Worm (Caenorhabditis elegans): ENCODE measurements around the gene pdtf-1.

DNA sequence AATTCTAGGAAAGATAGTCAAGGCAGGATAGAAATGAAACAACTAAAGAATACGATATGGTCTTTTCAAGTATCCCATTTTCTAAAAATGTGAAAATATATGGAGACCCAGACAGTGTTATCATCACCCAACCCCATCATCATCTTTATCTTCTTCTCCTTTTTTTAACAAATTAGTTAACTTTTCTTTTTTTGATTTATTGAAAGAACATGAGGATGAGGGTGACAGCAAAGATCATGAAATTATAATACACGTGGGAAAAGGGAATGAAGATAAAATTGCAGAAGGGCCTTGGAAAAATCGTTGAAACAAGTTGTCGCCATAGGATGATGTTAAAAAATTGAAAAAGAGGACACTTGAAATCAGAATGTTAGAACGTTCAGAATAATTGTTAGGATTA lies 31.3 kb downstream of the pdtf-1 start:
- TF ChIP-seq snpc-4 (tag; optimal IDR thresholded peaks at IDR 0.05) = no peak
- TF ChIP-seq lin-13 (GFP tag; optimal IDR thresholded peaks at IDR 0.05) = no peak
- TF ChIP-seq snpc-1.2 (GFP tag; IDR thresholded peaks at IDR 0.05) = no peak
- TF ChIP-seq cey-2 (tag; optimal IDR thresholded peaks at IDR 0.05; ENCODE audit: borderline replicate concordance, insufficient read depth) = no peak
- no peak for TF ChIP-seq pha-4 (GFP tag; IDR thresholded peaks at IDR 0.05)
- TF ChIP-seq pha-4 (tag; optimal IDR thresholded peaks at IDR 0.05) = no peak
- no peak for TF ChIP-seq fkh-10 (GFP tag; optimal IDR thresholded peaks at IDR 0.05)
- no peak for TF ChIP-seq unc-62 (GFP tag; optimal IDR thresholded peaks at IDR 0.05 in 1 of 2)
- TF ChIP-seq unc-62 (tag; optimal IDR thresholded peaks at IDR 0.05) = no peak
- TF ChIP-seq ama-1 (optimal IDR thresholded peaks at IDR 0.05) = no peak
- no peak for TF ChIP-seq F44E2.7 (GFP tag; IDR thresholded peaks at IDR 0.05)
- TF ChIP-seq madf-9 (GFP tag; conservative IDR thresholded peaks at IDR 0.05) = no peak
- no peak for TF ChIP-seq nhr-237 (tag; optimal IDR thresholded peaks at IDR 0.05)
- no peak for TF ChIP-seq ZK546.5 (tag; optimal IDR thresholded peaks at IDR 0.05)
- TF ChIP-seq aly-2 (tag; optimal IDR thresholded peaks at IDR 0.05) = no peak

Data from whole organism, L4 larva.